Worm (Caenorhabditis elegans): ENCODE measurements around the gene C08E8.4.

Gene C08E8.4

ce11 chrV:18389046-18389445, 17.4 kb downstream of the C08E8.4 start, which contains the start of the genes Y51A2B.4 and Y51A2B.5:
TSS of gene Y51A2B.4 (minus strand) at chrV:18389146.
TSS of gene Y51A2B.5 (plus strand) at chrV:18389277.
- no peak for TF ChIP-seq pbrm-1 (GFP tag; IDR thresholded peaks at IDR 0.05)
- TF ChIP-seq zim-3 (tag; optimal IDR thresholded peaks at IDR 0.05), result no peak
- TF ChIP-seq nhr-27 (tag; optimal IDR thresholded peaks at IDR 0.05), result no peak
- no peak for TF ChIP-seq F22D6.2 (tag; optimal IDR thresholded peaks at IDR 0.05)
- no peak for TF ChIP-seq rec-8 (tag; optimal IDR thresholded peaks at IDR 0.05)
- TF ChIP-seq fkh-3 (tag; optimal IDR thresholded peaks at IDR 0.05), result no peak
- no peak for TF ChIP-seq gei-17 (GFP tag; optimal IDR thresholded peaks at IDR 0.05)
- no peak for TF ChIP-seq nfyb-1 (GFP tag; IDR thresholded peaks at IDR 0.05)
- no peak for TF ChIP-seq C17E4.6 (GFP tag; IDR thresholded peaks at IDR 0.05)
- TF ChIP-seq K11D2.4 (GFP tag; IDR thresholded peaks at IDR 0.05), result no peak
- TF ChIP-seq F33H1.4 (GFP tag; IDR thresholded peaks at IDR 0.05), result no peak
- no peak for TF ChIP-seq hsf-1 (GFP tag; IDR thresholded peaks at IDR 0.05)
- TF ChIP-seq ztf-28 (GFP tag; IDR thresholded peaks at IDR 0.05), result no peak
- no peak for TF ChIP-seq let-607 (tag; optimal IDR thresholded peaks at IDR 0.05)
- no peak for TF ChIP-seq Y95B8A.8 (GFP tag; IDR thresholded peaks at IDR 0.05)
- TF ChIP-seq egl-44 (GFP tag; IDR thresholded peaks at IDR 0.05), result no peak

ce11 chrV:18394203-18394602, 22.6 kb downstream of the C08E8.4 start, which contains the start of gene Y51A2B.6:
TSS of gene Y51A2B.6 (minus strand) at chrV:18394303.
- TF ChIP-seq F23B12.7 (tag; optimal IDR thresholded peaks at IDR 0.05; ENCODE audit: insufficient read depth) (no peak), attf-6 (GFP tag; IDR thresholded peaks at IDR 0.05) (no peak), ztf-6 (GFP tag; IDR thresholded peaks at IDR 0.05) (no peak), aptf-2 (GFP tag; conservative IDR thresholded peaks at IDR 0.05) (no peak), Y56A3A.18 (GFP tag; IDR thresholded peaks at IDR 0.05) (no peak), B0035.1 (tag; optimal IDR thresholded peaks at IDR 0.05) (no peak)

ce11 chrV:18395649-18396048, 24.0 kb downstream of the C08E8.4 start, which contains the start of gene Y51A2B.9:
TSS of gene Y51A2B.9 (minus strand) at chrV:18395749.
- no peak for TF ChIP-seq nhr-27 (tag; optimal IDR thresholded peaks at IDR 0.05)
- no peak for TF ChIP-seq lag-1 (GFP tag; IDR thresholded peaks at IDR 0.05)
- TF ChIP-seq C06A6.2 (GFP tag; conservative IDR thresholded peaks at IDR 0.05), result no peak
- no peak for TF ChIP-seq cebp-2 (GFP tag; IDR thresholded peaks at IDR 0.05)
- TF ChIP-seq K11D2.4 (GFP tag; IDR thresholded peaks at IDR 0.05), result no peak
- TF ChIP-seq attf-3 (GFP tag; conservative IDR thresholded peaks at IDR 0.05), result no peak
- no peak for TF ChIP-seq Y79H2A.3 (GFP tag; conservative IDR thresholded peaks at IDR 0.05)

ce11 chrV:18397814-18398213, 26.2 kb downstream of the C08E8.4 start, which contains the start of gene Y51A2B.16:
TSS of gene Y51A2B.16 (minus strand) at chrV:18397914.
- TF ChIP-seq Y53G8AR.9 (GFP tag; conservative IDR thresholded peaks at IDR 0.05) (no peak), lin-26 (GFP tag; IDR thresholded peaks at IDR 0.05) (no peak), rec-8 (tag; optimal IDR thresholded peaks at IDR 0.05) (no peak), C06A6.2 (GFP tag; conservative IDR thresholded peaks at IDR 0.05) (no peak), lag-1 (GFP tag; IDR thresholded peaks at IDR 0.05) (no peak), akir-1 (GFP tag; optimal IDR thresholded peaks at IDR 0.05) (no peak), lin-40 (tag; optimal IDR thresholded peaks at IDR 0.05) (no peak), fkh-3 (tag; optimal IDR thresholded peaks at IDR 0.05) (no peak), F57C9.4 (tag; optimal IDR thresholded peaks at IDR 0.05) (no peak), ztf-26 (tag; optimal IDR thresholded peaks at IDR 0.05) (no peak), tlf-1 (GFP tag; optimal IDR thresholded peaks at IDR 0.05) (no peak), nhr-120 (GFP tag; IDR thresholded peaks at IDR 0.05) (no peak), rpc-1 (optimal IDR thresholded peaks at IDR 0.05) (no peak), rpc-1 (tag; optimal IDR thresholded peaks at IDR 0.05) (no peak), zim-3 (tag; optimal IDR thresholded peaks at IDR 0.05) (no peak), unc-62 (GFP tag; optimal IDR thresholded peaks at IDR 0.05) (no peak)
